Worm (Caenorhabditis elegans) whole organism, L3 larva: ENCODE measurements around the gene srx-44.

ENCODE experiments used
- lin-15B ChIP-seq: fragments of 150-350 bp; optimal IDR thresholded peaks from 2 replicates; lab custom pipeline; 2014; ENCODE audit warnings: missing biosample characterization, missing genetic modification characterization
- pqm-1 ChIP-seq: fragments of 150-350 bp; optimal IDR thresholded peaks from 2 replicates; lab custom pipeline; 2017; ENCODE audit warnings: missing biosample characterization, missing genetic modification characterization, inconsistent platforms

ce11 chrV:16020042-16020441 lies at the start of gene srx-44:
- TF ChIP-seq pqm-1 (tag; lab: Kevin White, UChicago): no peak
- no peak for TF ChIP-seq lin-15B (tag; lab: Kevin White, UChicago)
